Worm (Caenorhabditis elegans) whole organism, young adult: Measurements from ENCODE around the gene acdh-11.

Experiments used
- die-1 ChIP-seq: sonication (generic microtip); optimal IDR thresholded peaks from 2 replicates; lab custom pipeline; 2016; ENCODE audit warnings: missing genotype, mild to moderate bottlenecking, missing genetic modification characterization, missing compliant biosample characterization
- let-607 ChIP-seq, 2 experiments: fragments of 200-800 bp in 1 of 2; sonication (Bioruptor generic) in 1 of 2; sonication (generic microtip) in 1 of 2; optimal IDR thresholded peaks; 2 replicates each; lab custom pipeline; 2016 to 2018; ENCODE audit warnings: mild to moderate bottlenecking in 2 of 2, missing compliant biosample characterization in 2 of 2, missing genetic modification characterization in 2 of 2, moderate library complexity in 2 of 2, missing genotype in 1 of 2
- mxl-1 ChIP-seq: sonication (generic microtip); optimal IDR thresholded peaks from 2 replicates; lab custom pipeline; 2016; ENCODE audit warnings: missing genetic modification characterization, missing compliant biosample characterization
- nfya-1 ChIP-seq: sonication (generic microtip); optimal IDR thresholded peaks from 2 replicates; lab custom pipeline; 2017; ENCODE audit warnings: antibody characterized with exemption, missing compliant biosample characterization, missing genetic modification characterization, borderline replicate concordance; ENCODE audit not compliant: insufficient read depth
- unc-62 ChIP-seq: fragments of 150-350 bp; optimal IDR thresholded peaks from 2 replicates; lab custom pipeline; 2014; ENCODE audit warnings: missing biosample characterization, missing genetic modification reagents, missing genetic modification characterization

- TF ChIP-seq nfya-1 (tag; lab: Kevin White, UChicago) (no peak), die-1 (no peak), let-607 (tag; optimal IDR thresholded peaks at IDR 0.05; lab: Kevin White, UChicago) (no peak), unc-62 (GFP tag; lab: Kevin White, UChicago) (no peak), mxl-1 (tag; lab: Kevin White, UChicago) (no peak)
Observed at ce11 chrIII:10603248-10603647, 37.2 kb downstream of the acdh-11 start, which contains the start of gene Y39A1A.2.
